Fruit fly (Drosophila melanogaster) whole organism, embryonic: ENCODE results near the gene Son.

ENCODE experiments used
- Antp ChIP-seq: fragments of 200-800 bp; sonication (Bioruptor generic); optimal IDR thresholded peaks from 3 replicates; lab custom pipeline; 2016; ENCODE audit warnings: missing biosample characterization, missing genetic modification characterization
- CG10543 ChIP-seq: fragments of 200-800 bp; sonication (Bioruptor generic); optimal IDR thresholded peaks from 3 replicates; lab custom pipeline; 2017; ENCODE audit warnings: missing biosample characterization, mild to moderate bottlenecking, missing genetic modification characterization, moderate library complexity
- CG12155 ChIP-seq: fragments of 200-800 bp; sonication (Bioruptor generic); optimal IDR thresholded peaks from 3 replicates; lab custom pipeline; 2016; ENCODE audit warnings: missing biosample characterization, missing genetic modification characterization
- CG14860 ChIP-seq: fragments of 200-800 bp; sonication (Bioruptor generic); IDR thresholded peaks from 3 replicates; pipeline ENCODE4 v1.3.6; 2022; ENCODE audit warnings: missing biosample characterization, missing genetic modification characterization; ENCODE audit not compliant: partially characterized antibody
- CG15011 ChIP-seq: fragments of 200-800 bp; sonication (Bioruptor generic); optimal IDR thresholded peaks from 3 replicates; lab custom pipeline; 2018; ENCODE audit warnings: missing biosample characterization, mild to moderate bottlenecking, missing genetic modification characterization
- CG15601 ChIP-seq: fragments of 200-800 bp; sonication (Bioruptor generic); optimal IDR thresholded peaks from 3 replicates; lab custom pipeline; 2019; ENCODE audit warnings: missing biosample characterization, mild to moderate bottlenecking, missing genetic modification characterization, moderate library complexity
- CG17186 ChIP-seq: fragments of 200-800 bp; sonication (Bioruptor generic); optimal IDR thresholded peaks from 3 replicates; lab custom pipeline; 2017; ENCODE audit warnings: missing biosample characterization, missing genetic modification reagents, missing genetic modification characterization
- CG17385 ChIP-seq: fragments of 200-800 bp; sonication (Bioruptor generic); optimal IDR thresholded peaks from 3 replicates; lab custom pipeline; 2018; ENCODE audit warnings: missing biosample characterization, mild to moderate bottlenecking, missing genetic modification characterization
- CG17612 ChIP-seq: fragments of 200-800 bp; sonication (Bioruptor generic); IDR thresholded peaks from 2 replicates; pipeline ENCODE4 v1.3.6; 2022; ENCODE audit warnings: missing biosample characterization, missing genetic modification characterization
- CG18476 ChIP-seq: fragments of 200-800 bp; sonication (Bioruptor generic); optimal IDR thresholded peaks from 2 replicates; lab custom pipeline; 2016; ENCODE audit warnings: missing biosample characterization, mild to moderate bottlenecking, missing genetic modification characterization
- CG2875 ChIP-seq: fragments of 200-800 bp; sonication (Bioruptor generic); optimal IDR thresholded peaks from 2 replicates; lab custom pipeline; 2017; ENCODE audit warnings: missing biosample characterization, mild to moderate bottlenecking, missing genetic modification characterization, missing genetic modification reagents
- CG32767 ChIP-seq: fragments of 200-800 bp; sonication (Bioruptor generic); IDR thresholded peaks from 2 replicates; pipeline ENCODE4 v1.3.6; 2022; ENCODE audit warnings: missing biosample characterization, missing genetic modification characterization
- CG34422 ChIP-seq: fragments of 200-800 bp; sonication (Bioruptor generic); IDR thresholded peaks from 3 replicates; pipeline ENCODE4 v1.3.6; 2022; ENCODE audit warnings: missing biosample characterization, missing genetic modification characterization
- CG43689 ChIP-seq: fragments of 200-800 bp; sonication (Bioruptor generic); IDR thresholded peaks from 2 replicates; pipeline ENCODE4 v1.3.6; 2022; ENCODE audit warnings: missing biosample characterization, missing genetic modification characterization
- CG4707 ChIP-seq: fragments of 200-800 bp; sonication (Bioruptor generic); optimal IDR thresholded peaks from 2 replicates; lab custom pipeline; 2018; ENCODE audit warnings: missing biosample characterization, mild to moderate bottlenecking, missing genetic modification characterization, moderate library complexity
- CG6683 ChIP-seq: fragments of 200-800 bp; sonication (Bioruptor generic); optimal IDR thresholded peaks from 2 replicates; lab custom pipeline; 2017; ENCODE audit warnings: missing biosample characterization, mild to moderate bottlenecking, missing genetic modification characterization, missing genetic modification reagents
- CG7963 ChIP-seq: fragments of 200-800 bp; sonication (Bioruptor generic); IDR thresholded peaks from 3 replicates; pipeline ENCODE4 v1.3.6; 2022; ENCODE audit warnings: missing biosample characterization, missing genetic modification characterization; ENCODE audit not compliant: partially characterized antibody
- CHES-1-like ChIP-seq: fragments of 200-800 bp; sonication (Bioruptor generic); optimal IDR thresholded peaks from 2 replicates; lab custom pipeline; 2016; ENCODE audit warnings: missing biosample characterization, missing genetic modification characterization
- Dek ChIP-seq: fragments of 200-800 bp; sonication (Bioruptor generic); optimal IDR thresholded peaks from 3 replicates; lab custom pipeline; 2019; ENCODE audit warnings: missing biosample characterization, mild to moderate bottlenecking, missing genetic modification characterization, moderate library complexity
- E2f2 ChIP-seq: fragments of 200-800 bp; sonication (Bioruptor generic); IDR thresholded peaks from 2 replicates; pipeline ENCODE4 v1.3.6; 2022; ENCODE audit warnings: missing biosample characterization, missing genetic modification characterization
- Fer3 ChIP-seq: fragments of 200-800 bp; sonication (Bioruptor generic); optimal IDR thresholded peaks from 2 replicates; lab custom pipeline; 2018; ENCODE audit warnings: missing biosample characterization, mild to moderate bottlenecking, missing genetic modification characterization, moderate library complexity
- HHEX ChIP-seq: fragments of 200-800 bp; sonication (Bioruptor generic); optimal IDR thresholded peaks from 3 replicates; lab custom pipeline; 2017; ENCODE audit warnings: missing biosample characterization, mild to moderate bottlenecking, missing genetic modification characterization, missing genetic modification reagents
- HLH4C ChIP-seq: fragments of 200-800 bp; sonication (Bioruptor generic); IDR thresholded peaks from 3 replicates; pipeline ENCODE4 v1.3.6; 2022; ENCODE audit warnings: missing biosample characterization, missing genetic modification characterization; ENCODE audit not compliant: partially characterized antibody
- HLH54F ChIP-seq: fragments of 200-800 bp; sonication (Bioruptor generic); optimal IDR thresholded peaks from 3 replicates; lab custom pipeline; 2016; ENCODE audit warnings: missing biosample characterization, missing genetic modification characterization
- Hmr ChIP-seq: fragments of 200-800 bp; sonication (Bioruptor generic); optimal IDR thresholded peaks from 3 replicates; lab custom pipeline; 2017; ENCODE audit warnings: mild to moderate bottlenecking, missing biosample characterization, missing genetic modification reagents, missing genetic modification characterization
- Hr39 ChIP-seq: fragments of >200 bp; optimal IDR thresholded peaks from 2 replicates; lab custom pipeline; 2017
- Hsf ChIP-seq: fragments of 200-800 bp; sonication (Bioruptor generic); optimal IDR thresholded peaks from 3 replicates; lab custom pipeline; 2016; ENCODE audit warnings: missing biosample characterization, missing genetic modification characterization
- MTF-1 ChIP-seq: fragments of 200-800 bp; sonication (Bioruptor generic); optimal IDR thresholded peaks from 2 replicates; lab custom pipeline; 2018; ENCODE audit warnings: missing biosample characterization, mild to moderate bottlenecking, missing genetic modification characterization, borderline replicate concordance
- Mrtf ChIP-seq: fragments of 200-800 bp; sonication (Bioruptor generic); IDR thresholded peaks from 3 replicates; pipeline ENCODE4 v1.3.6; 2022; ENCODE audit warnings: missing biosample characterization, missing genetic modification characterization
- Nf-YA ChIP-seq: fragments of 200-800 bp; sonication (Bioruptor generic); IDR thresholded peaks from 2 replicates; pipeline ENCODE4 v1.3.6; 2022; ENCODE audit warnings: missing biosample characterization, missing genetic modification characterization
- Side ChIP-seq: fragments of 200-800 bp; sonication (Bioruptor generic); optimal IDR thresholded peaks from 2 replicates; lab custom pipeline; 2016; ENCODE audit warnings: missing biosample characterization, missing genetic modification characterization
- TFAM ChIP-seq: fragments of 200-800 bp; sonication (Bioruptor generic); optimal IDR thresholded peaks from 2 replicates; lab custom pipeline; 2017; ENCODE audit warnings: missing biosample characterization, missing genetic modification characterization, inconsistent platforms
- Usf ChIP-seq: fragments of 200-800 bp; sonication (Bioruptor generic); optimal IDR thresholded peaks from 2 replicates; lab custom pipeline; 2017; ENCODE audit warnings: missing genotype, missing biosample characterization, missing genetic modification characterization
- Xrp1 ChIP-seq: fragments of 200-800 bp; sonication (Bioruptor generic); IDR thresholded peaks from 2 replicates; pipeline ENCODE4 v1.3.6; 2022; ENCODE audit warnings: missing biosample characterization, missing genetic modification characterization
- ash1 ChIP-seq: fragments of 200-800 bp; sonication (Bioruptor generic); optimal IDR thresholded peaks from 2 replicates; lab custom pipeline; 2018; ENCODE audit warnings: missing biosample characterization, mild to moderate bottlenecking, missing genetic modification characterization
- ci ChIP-seq: fragments of 200-800 bp; sonication (Bioruptor generic); IDR thresholded peaks from 3 replicates; pipeline ENCODE4 v1.3.6; 2022; ENCODE audit warnings: missing biosample characterization, missing genetic modification characterization
- corto ChIP-seq: fragments of 200-800 bp; sonication (Bioruptor generic); optimal IDR thresholded peaks from 2 replicates; lab custom pipeline; 2016; ENCODE audit warnings: missing biosample characterization, mild to moderate bottlenecking, missing genetic modification characterization, moderate library complexity
- dan ChIP-seq: fragments of 200-800 bp; sonication (Bioruptor generic); IDR thresholded peaks from 2 replicates; pipeline ENCODE4 v1.3.6; 2022; ENCODE audit warnings: missing biosample characterization, missing genetic modification characterization
- danr ChIP-seq: fragments of 200-800 bp; sonication (Bioruptor generic); IDR thresholded peaks from 2 replicates; pipeline ENCODE4 v1.3.6; 2022; ENCODE audit warnings: missing biosample characterization, missing genetic modification characterization
- fd96Cb ChIP-seq: fragments of 200-800 bp; sonication (Bioruptor generic); optimal IDR thresholded peaks from 2 replicates; lab custom pipeline; 2018; ENCODE audit warnings: missing biosample characterization, mild to moderate bottlenecking, missing genetic modification characterization, moderate library complexity
- ftz-f1 ChIP-seq: fragments of 200-800 bp; sonication (Bioruptor generic); optimal IDR thresholded peaks from 2 replicates; lab custom pipeline; 2016; ENCODE audit warnings: missing biosample characterization, missing genetic modification characterization
- fu2 ChIP-seq: fragments of 200-800 bp; sonication (Bioruptor generic); optimal IDR thresholded peaks from 2 replicates; lab custom pipeline; 2016; ENCODE audit warnings: missing biosample characterization, missing genetic modification characterization
- p53 ChIP-seq: fragments of 200-800 bp; sonication (Bioruptor generic); optimal IDR thresholded peaks from 2 replicates; lab custom pipeline; 2016; ENCODE audit warnings: missing biosample characterization, missing genetic modification characterization
- pho ChIP-seq: fragments of 200-800 bp; sonication (Bioruptor generic); optimal IDR thresholded peaks from 2 replicates; lab custom pipeline; 2016; ENCODE audit warnings: missing biosample characterization, missing genetic modification characterization
- prd ChIP-seq, 3 experiments: fragments of >200 bp in 2 of 3; fragments of 200-800 bp in 1 of 3; sonication (Bioruptor generic) in 1 of 3; optimal IDR thresholded peaks in 2 of 3; IDR thresholded peaks in 1 of 3; 2 replicates in 2 of 3; 3 replicates in 1 of 3; pipeline versions ENCODE4 v1.3.6 to Lab custom; 2017 to 2022; ENCODE audit warnings: missing biosample characterization in 1 of 3, missing genetic modification characterization in 1 of 3
- ro ChIP-seq: fragments of 200-800 bp; sonication (Bioruptor generic); IDR thresholded peaks from 2 replicates; pipeline ENCODE4 v1.3.6; 2022; ENCODE audit warnings: missing biosample characterization, missing genetic modification characterization
- sna ChIP-seq: fragments of 200-800 bp; sonication (Bioruptor generic); IDR thresholded peaks from 2 replicates; pipeline ENCODE4 v1.3.6; 2022; ENCODE audit warnings: missing biosample characterization, missing genetic modification characterization; ENCODE audit not compliant: partially characterized antibody
- tin ChIP-seq: fragments of 200-800 bp; sonication (Bioruptor generic); optimal IDR thresholded peaks from 3 replicates; lab custom pipeline; 2016; ENCODE audit warnings: missing biosample characterization, missing genetic modification characterization
- trh ChIP-seq: fragments of 200-800 bp; sonication (Bioruptor generic); optimal IDR thresholded peaks from 2 replicates; lab custom pipeline; 2016; ENCODE audit warnings: missing biosample characterization, missing genetic modification characterization
- tup ChIP-seq: fragments of 200-800 bp; sonication (Bioruptor generic); optimal IDR thresholded peaks from 2 replicates; lab custom pipeline; 2016; ENCODE audit warnings: missing biosample characterization, mild to moderate bottlenecking, missing genetic modification characterization, moderate library complexity
- zfh2 ChIP-seq: fragments of 200-800 bp; sonication (Bioruptor generic); optimal IDR thresholded peaks from 2 replicates; lab custom pipeline; 2016; ENCODE audit warnings: missing biosample characterization, missing genetic modification characterization

Son gene

DNA sequence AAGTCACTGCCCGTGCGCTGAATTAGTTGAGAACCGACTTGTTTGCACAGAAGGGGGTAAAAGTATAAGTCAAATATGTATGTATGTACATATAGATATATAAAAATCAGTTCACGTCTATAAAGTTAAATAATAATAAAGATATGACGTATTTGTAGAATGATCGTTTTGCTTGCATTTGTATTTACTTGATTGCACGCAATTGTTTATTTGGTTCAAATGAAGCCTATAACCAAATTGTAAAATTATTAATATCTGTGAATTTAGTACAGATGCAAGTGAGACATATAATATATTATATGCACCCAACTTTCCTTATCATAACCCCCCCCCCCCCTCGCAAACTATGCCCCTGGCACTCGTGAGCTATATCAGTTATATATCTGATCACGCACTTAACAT lies 22.7 kb downstream of the Son start (continued):
- no peak for TF ChIP-seq CG12155 (GFP tag; lab: Kevin White, UChicago)
- peak; percentile 50 for TF ChIP-seq Xrp1 (GFP tag; lab: Robert Waterston, UW)
- TF ChIP-seq CG18476 (GFP tag; lab: Kevin White, UChicago), result no peak
- no peak for TF ChIP-seq tup (GFP tag; lab: Kevin White, UChicago)
- no peak for TF ChIP-seq zfh2
- TF ChIP-seq CG34422 (GFP tag; lab: Robert Waterston, UW), result no peak
- TF ChIP-seq CG17385 (GFP tag; lab: Kevin White, UChicago), result peak; percentile 40
- no peak for TF ChIP-seq CG7963 (GFP tag; lab: Robert Waterston, UW)
- TF ChIP-seq CG15601 (tag; lab: Kevin White, UChicago), result peak; percentile 59
- TF ChIP-seq Dek (tag; lab: Kevin White, UChicago), result no peak
- peak; percentile 18 for TF ChIP-seq CG4707 (GFP tag; lab: Kevin White, UChicago)
- TF ChIP-seq fd96Cb, result no peak
- peak; percentile 65 for TF ChIP-seq Hmr (GFP tag; lab: Kevin White, UChicago)
- TF ChIP-seq corto (GFP tag; lab: Kevin White, UChicago), result no peak
- TF ChIP-seq ftz-f1 (GFP tag; lab: Kevin White, UChicago), result no peak
- no peak for TF ChIP-seq danr (GFP tag; lab: Robert Waterston, UW)
- peak; percentile 2 for TF ChIP-seq pho
- TF ChIP-seq Hr39 (lab: Kevin White, UChicago), result no peak
- no peak for TF ChIP-seq sna
- no peak for TF ChIP-seq trh (GFP tag; lab: Kevin White, UChicago)
- no peak for TF ChIP-seq E2f2 (GFP tag; lab: Robert Waterston, UW)
- TF ChIP-seq CG43689 (GFP tag; lab: Robert Waterston, UW), result no peak
- peak; percentile 26 for TF ChIP-seq CG6683 (GFP tag; lab: Kevin White, UChicago)
- TF ChIP-seq CG15011, result peak; percentile 72
- TF ChIP-seq Side (GFP tag; lab: Kevin White, UChicago), result no peak
- no peak for TF ChIP-seq Mrtf
- peak; percentile 34 for TF ChIP-seq Fer3
- TF ChIP-seq Antp (GFP tag; lab: Kevin White, UChicago), result no peak
- no peak for TF ChIP-seq CG17186 (GFP tag; lab: Kevin White, UChicago)
- no peak for TF ChIP-seq Hsf
- TF ChIP-seq ci (GFP tag; lab: Robert Waterston, UW), result no peak
- no peak for TF ChIP-seq prd (optimal IDR thresholded peaks at IDR 0.05; lab: Kevin White, UChicago)
- peak; percentile 53; the same call in 2 of the 3 replicates for TF ChIP-seq prd (GFP tag; IDR thresholded peaks at IDR 0.05; lab: Robert Waterston, UW)
- peak; percentile 41 for TF ChIP-seq Usf
- TF ChIP-seq dan (GFP tag; lab: Robert Waterston, UW), result no peak
- no peak for TF ChIP-seq ro (GFP tag; lab: Robert Waterston, UW)
- no peak for TF ChIP-seq CG14860 (GFP tag; lab: Robert Waterston, UW)
- TF ChIP-seq HLH54F (GFP tag; lab: Kevin White, UChicago), result no peak
- TF ChIP-seq CG32767 (GFP tag; lab: Robert Waterston, UW), result no peak
- no peak for TF ChIP-seq TFAM
- no peak for TF ChIP-seq CHES-1-like (GFP tag; lab: Kevin White, UChicago)
- TF ChIP-seq p53, result no peak
- peak; percentile 8 for TF ChIP-seq CG2875 (GFP tag; lab: Kevin White, UChicago)
- TF ChIP-seq ash1 (GFP tag; lab: Kevin White, UChicago), result no peak
- TF ChIP-seq Nf-YA (GFP tag; lab: Robert Waterston, UW), result no peak
- TF ChIP-seq CG17612, result 0 out of 2 replicates have a peak, but pooled peaks have one; percentile 12
- TF ChIP-seq MTF-1 (GFP tag; lab: Kevin White, UChicago), result no peak
- no peak for TF ChIP-seq tin (GFP tag; lab: Kevin White, UChicago)
- peak; percentile 67 for TF ChIP-seq CG10543 (GFP tag; lab: Kevin White, UChicago)
- no peak for TF ChIP-seq fu2
- TF ChIP-seq HHEX (GFP tag; lab: Kevin White, UChicago), result peak; percentile 55
- TF ChIP-seq HLH4C (GFP tag; lab: Robert Waterston, UW), result no peak
